Worm (Caenorhabditis elegans) whole organism, L2 larva: ENCODE measurements around the gene utx-1.

ENCODE experiments used
- C34F6.9 ChIP-seq: fragments of 150-350 bp; optimal IDR thresholded peaks from 2 replicates; lab custom pipeline; 2014; ENCODE audit warnings: missing biosample characterization, missing genetic modification characterization
- F13H6.1 ChIP-seq: sonication (generic microtip); optimal IDR thresholded peaks from 2 replicates; lab custom pipeline; 2016; ENCODE audit warnings: missing genetic modification characterization, missing compliant biosample characterization
- R02D3.7 ChIP-seq: fragments of 150-350 bp; optimal IDR thresholded peaks from 2 replicates; lab custom pipeline; 2014; ENCODE audit warnings: missing biosample characterization, missing genetic modification characterization
- alr-1 ChIP-seq: fragments of 150-350 bp; optimal IDR thresholded peaks from 2 replicates; lab custom pipeline; 2014; ENCODE audit warnings: missing biosample characterization, missing genetic modification characterization
- aly-2 ChIP-seq: fragments of 150-350 bp; optimal IDR thresholded peaks from 2 replicates; lab custom pipeline; 2014; ENCODE audit warnings: missing biosample characterization, missing genetic modification characterization
- ama-1 ChIP-seq: fragments of 150-350 bp; optimal IDR thresholded peaks from 2 replicates; lab custom pipeline; 2018; ENCODE audit warnings: inconsistent platforms
- blmp-1 ChIP-seq: sonication (generic microtip); optimal IDR thresholded peaks from 2 replicates; lab custom pipeline; 2017; ENCODE audit warnings: missing genetic modification characterization, mild to moderate bottlenecking, missing compliant biosample characterization, antibody characterized with exemption, moderate library complexity; ENCODE audit not compliant: insufficient read depth
- ceh-16 ChIP-seq: fragments of 150-350 bp; optimal IDR thresholded peaks from 2 replicates; lab custom pipeline; 2014; ENCODE audit warnings: missing biosample characterization, missing genetic modification characterization
- ceh-82 ChIP-seq: fragments of 150-350 bp; optimal IDR thresholded peaks from 2 replicates; lab custom pipeline; 2014; ENCODE audit warnings: missing biosample characterization, missing genetic modification characterization
- crh-2 ChIP-seq: sonication (generic microtip); optimal IDR thresholded peaks from 2 replicates; lab custom pipeline; 2017; ENCODE audit warnings: missing biosample characterization, missing genetic modification characterization
- elt-1 ChIP-seq: fragments of 150-350 bp; optimal IDR thresholded peaks from 2 replicates; lab custom pipeline; 2014; ENCODE audit warnings: missing biosample characterization, missing genetic modification characterization
- fos-1 ChIP-seq: fragments of 150-350 bp; optimal IDR thresholded peaks from 2 replicates; lab custom pipeline; 2014; ENCODE audit warnings: missing biosample characterization, missing genetic modification characterization
- lin-11 ChIP-seq: fragments of 150-350 bp; sonication (generic microtip); optimal IDR thresholded peaks from 2 replicates; lab custom pipeline; 2014; ENCODE audit warnings: missing biosample characterization, missing genetic modification characterization, inconsistent platforms, mixed read lengths
- lin-13 ChIP-seq: fragments of 150-350 bp; optimal IDR thresholded peaks from 2 replicates; lab custom pipeline; 2014; ENCODE audit warnings: missing biosample characterization, missing genetic modification reagents, missing genetic modification characterization
- lin-39 ChIP-seq: fragments of 150-350 bp; optimal IDR thresholded peaks from 2 replicates; lab custom pipeline; 2014; ENCODE audit warnings: missing biosample characterization, missing genetic modification reagents, missing genetic modification characterization
- lsy-2 ChIP-seq, 2 experiments: fragments of 150-350 bp in 1 of 2; sonication (generic microtip) in 1 of 2; optimal IDR thresholded peaks; 2 replicates each; lab custom pipeline; 2014 to 2017; ENCODE audit warnings: missing biosample characterization in 2 of 2, missing genetic modification characterization in 2 of 2
- mab-5 ChIP-seq: fragments of 150-350 bp; optimal IDR thresholded peaks from 2 replicates; lab custom pipeline; 2014; ENCODE audit warnings: missing biosample characterization, missing genetic modification characterization
- mbf-1 ChIP-seq: sonication (generic microtip); optimal IDR thresholded peaks from 2 replicates; lab custom pipeline; 2017; ENCODE audit warnings: missing biosample characterization, missing genetic modification characterization
- mdl-1 ChIP-seq, 2 experiments: fragments of 150-350 bp in 1 of 2; sonication (generic microtip) in 1 of 2; optimal IDR thresholded peaks; 2 replicates each; lab custom pipeline; 2017; ENCODE audit warnings: missing biosample characterization in 2 of 2, missing genetic modification characterization in 2 of 2
- nhr-11 ChIP-seq: fragments of 150-350 bp; optimal IDR thresholded peaks from 2 replicates; lab custom pipeline; 2014; ENCODE audit warnings: missing biosample characterization, missing genetic modification characterization
- nhr-129 ChIP-seq: fragments of 150-350 bp; optimal IDR thresholded peaks from 2 replicates; lab custom pipeline; 2014; ENCODE audit warnings: missing biosample characterization, missing genetic modification characterization
- nhr-23 ChIP-seq: fragments of 150-350 bp; optimal IDR thresholded peaks from 2 replicates; lab custom pipeline; 2014; ENCODE audit warnings: missing biosample characterization, missing genetic modification reagents, missing genetic modification characterization
- nhr-25 ChIP-seq: fragments of 150-350 bp; sonication (generic microtip); optimal IDR thresholded peaks from 3 replicates; lab custom pipeline; 2014; ENCODE audit warnings: missing biosample characterization, missing genetic modification characterization
- nhr-77 ChIP-seq: fragments of 150-350 bp; optimal IDR thresholded peaks from 2 replicates; lab custom pipeline; 2014; ENCODE audit warnings: missing biosample characterization, missing genetic modification characterization
- peb-1 ChIP-seq: fragments of 150-350 bp; optimal IDR thresholded peaks from 2 replicates; lab custom pipeline; 2014; ENCODE audit warnings: missing biosample characterization, missing genetic modification characterization
- sem-4 ChIP-seq: fragments of 150-350 bp; optimal IDR thresholded peaks from 2 replicates; lab custom pipeline; 2014; ENCODE audit warnings: missing biosample characterization, missing genetic modification reagents, missing genetic modification characterization
- skn-1 ChIP-seq: sonication (generic microtip); optimal IDR thresholded peaks from 2 replicates; lab custom pipeline; 2017; ENCODE audit warnings: missing biosample characterization, missing genetic modification characterization
- sma-9 ChIP-seq, 2 experiments: fragments of 150-350 bp in 1 of 2; sonication (generic microtip) in 1 of 2; optimal IDR thresholded peaks; 2 replicates each; lab custom pipeline; 2014 to 2016; ENCODE audit warnings: missing genetic modification characterization in 2 of 2, mild to moderate bottlenecking in 1 of 2, missing biosample characterization in 1 of 2, missing compliant biosample characterization in 1 of 2, missing genetic modification reagents in 1 of 2, moderate library complexity in 1 of 2
- snpc-4 ChIP-seq: fragments of 150-350 bp; optimal IDR thresholded peaks from 2 replicates; lab custom pipeline; 2014; ENCODE audit warnings: missing biosample characterization, missing genetic modification characterization
- unc-39 ChIP-seq: fragments of 150-350 bp; optimal IDR thresholded peaks from 2 replicates; lab custom pipeline; 2014; ENCODE audit warnings: missing biosample characterization, missing genetic modification characterization
- unc-55 ChIP-seq: fragments of 150-350 bp; sonication (generic microtip); optimal IDR thresholded peaks from 3 replicates; lab custom pipeline; 2014; ENCODE audit warnings: missing biosample characterization, missing genetic modification reagents, missing genetic modification characterization
- unc-62 ChIP-seq: fragments of 150-350 bp; optimal IDR thresholded peaks from 2 replicates; lab custom pipeline; 2014; ENCODE audit warnings: missing biosample characterization, missing genetic modification reagents, missing genetic modification characterization
- zag-1 ChIP-seq: fragments of 150-350 bp; optimal IDR thresholded peaks from 2 replicates; lab custom pipeline; 2014; ENCODE audit warnings: missing biosample characterization, missing genetic modification characterization
- ztf-1 ChIP-seq: fragments of 200-800 bp; sonication (Bioruptor generic); conservative IDR thresholded peaks from 2 replicates; pipeline ENCODE4 v1.3.6; 2022; ENCODE audit warnings: missing genetic modification characterization, missing compliant biosample characterization
- ztf-11 ChIP-seq: sonication (generic microtip); optimal IDR thresholded peaks from 2 replicates; lab custom pipeline; 2017; ENCODE audit warnings: missing biosample characterization, missing genetic modification characterization
- ztf-4 ChIP-seq: fragments of 150-350 bp; optimal IDR thresholded peaks from 2 replicates; lab custom pipeline; 2014; ENCODE audit warnings: missing biosample characterization, missing genetic modification characterization

Gene utx-1

DNA sequence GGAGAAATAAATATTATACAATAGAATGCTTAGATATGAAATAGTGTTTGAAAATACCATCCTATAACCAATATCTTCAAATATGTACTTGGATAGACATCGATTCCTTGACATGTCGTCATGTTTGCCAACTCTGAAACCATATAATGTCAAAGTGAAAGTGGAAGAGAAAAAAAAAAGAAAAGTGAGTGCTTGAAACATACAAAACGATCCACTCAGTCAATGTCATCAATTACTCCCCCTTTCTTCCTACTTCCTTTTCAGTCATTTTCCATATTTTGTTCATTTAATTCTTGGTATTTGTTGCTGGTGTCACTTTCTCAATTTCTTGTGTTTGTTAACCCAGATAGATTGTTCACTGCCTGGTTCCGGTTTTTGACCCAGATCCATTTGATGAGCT lies 23.3 kb downstream of the utx-1 start, which contains the start of gene F18E9.4:
F18E9.4 (plus strand) TSS at position 301 of the 400 bp plus-strand sequence.
- no peak for TF ChIP-seq ztf-11 (tag; lab: Kevin White, UChicago)
- no peak for TF ChIP-seq alr-1 (tag; lab: Kevin White, UChicago)
- TF ChIP-seq crh-2: no peak
- TF ChIP-seq mab-5 (tag; lab: Kevin White, UChicago): no peak
- TF ChIP-seq mdl-1 (tag; optimal IDR thresholded peaks at IDR 0.05; lab: Kevin White, UChicago): no peak
- TF ChIP-seq elt-1 (tag; lab: Kevin White, UChicago): no peak
- no peak for TF ChIP-seq nhr-11
- no peak for TF ChIP-seq ceh-82 (tag; lab: Kevin White, UChicago)
- no peak for TF ChIP-seq ztf-4 (tag; lab: Kevin White, UChicago)
- no peak for TF ChIP-seq C34F6.9 (tag; lab: Kevin White, UChicago)
- no peak for TF ChIP-seq blmp-1 (tag; lab: Kevin White, UChicago)
- TF ChIP-seq lin-11 (tag; lab: Kevin White, UChicago): no peak
- no peak for TF ChIP-seq mbf-1 (tag; lab: Kevin White, UChicago)
- no peak for TF ChIP-seq F13H6.1 (tag; lab: Kevin White, UChicago)
- TF ChIP-seq lin-39 (tag; lab: Kevin White, UChicago): no peak
- no peak for TF ChIP-seq lin-13 (GFP tag; lab: Kevin White, UChicago)
- TF ChIP-seq sem-4 (tag; lab: Kevin White, UChicago): no peak
- TF ChIP-seq, all 48 proteins: peak for 0

DNA sequence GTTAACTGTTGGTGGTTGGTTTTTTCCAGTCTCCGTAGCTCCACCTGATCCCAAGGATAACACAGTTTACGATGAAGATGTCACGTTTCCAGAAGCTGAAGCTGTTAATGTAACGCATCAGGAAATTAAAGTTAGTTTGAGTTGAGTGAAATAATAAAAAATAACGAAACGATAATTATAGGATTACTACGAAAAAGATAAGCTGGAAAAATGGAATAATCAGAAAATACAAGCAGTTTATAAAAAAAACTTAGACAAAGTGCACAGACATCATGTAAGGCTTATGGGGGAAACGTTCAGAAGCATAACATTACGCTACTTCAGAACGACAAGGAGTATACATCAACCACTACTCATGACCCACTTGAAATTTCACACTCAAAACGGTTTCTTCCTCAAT lies 24.5 kb downstream of the utx-1 start, which contains the start of gene F18E9.8:
F18E9.8 (minus strand) TSS at position 101 of the 400 bp plus-strand sequence.
- TF ChIP-seq nhr-77 (tag; lab: Kevin White, UChicago): no peak
- no peak for TF ChIP-seq elt-1 (tag; lab: Kevin White, UChicago)
- TF ChIP-seq snpc-4 (tag; lab: Kevin White, UChicago): no peak
- no peak for TF ChIP-seq unc-55 (GFP tag; lab: Kevin White, UChicago)
- no peak for TF ChIP-seq ztf-1 (GFP tag; lab: Robert Waterston, UW)
- TF ChIP-seq crh-2: no peak
- no peak for TF ChIP-seq sem-4 (tag; lab: Kevin White, UChicago)
- no peak for TF ChIP-seq R02D3.7 (tag; lab: Kevin White, UChicago)
- no peak for TF ChIP-seq mab-5 (tag; lab: Kevin White, UChicago)
- no peak for TF ChIP-seq unc-62 (GFP tag; lab: Kevin White, UChicago)
- TF ChIP-seq aly-2: no peak
- TF ChIP-seq fos-1 (tag; lab: Kevin White, UChicago): no peak
- TF ChIP-seq peb-1 (tag; lab: Kevin White, UChicago): no peak
- no peak for TF ChIP-seq nhr-11
- TF ChIP-seq ceh-82 (tag; lab: Kevin White, UChicago): no peak
- no peak for TF ChIP-seq skn-1 (tag; lab: Kevin White, UChicago)
- no peak for TF ChIP-seq ceh-16 (tag; lab: Kevin White, UChicago)
- TF ChIP-seq ama-1 (lab: Kevin White, UChicago): no peak
- TF ChIP-seq blmp-1 (tag; lab: Kevin White, UChicago): no peak
- TF ChIP-seq mbf-1 (tag; lab: Kevin White, UChicago): no peak

DNA sequence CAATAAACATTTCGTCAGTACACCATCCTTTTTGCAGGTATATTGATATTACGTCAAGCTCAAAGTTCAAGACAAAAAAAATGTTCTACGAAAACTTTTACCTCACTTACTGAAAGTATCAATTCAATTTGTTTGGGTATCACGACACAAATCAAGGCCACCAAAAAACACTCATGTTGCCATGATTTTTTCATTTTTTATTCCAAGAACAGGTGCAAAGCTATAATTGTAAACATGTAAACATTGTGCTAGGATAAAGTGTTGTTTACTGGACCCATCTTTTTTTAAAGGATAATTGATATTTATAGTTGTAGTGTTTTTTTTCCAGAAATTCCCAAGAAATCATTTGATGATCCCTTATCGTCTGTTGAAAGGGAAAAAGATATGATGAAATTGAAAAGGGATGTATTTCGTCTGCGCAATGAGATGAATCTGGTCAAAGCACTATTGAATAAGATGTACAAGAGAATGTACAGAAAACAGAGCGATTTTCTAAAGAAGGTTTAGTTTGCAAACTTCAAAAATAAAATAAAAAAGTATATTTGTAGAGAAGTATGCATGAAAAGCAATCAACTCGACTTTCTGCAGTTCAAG lies 25.9 kb downstream of the utx-1 start:
- peak; percentile 65 for TF ChIP-seq blmp-1 (tag; lab: Kevin White, UChicago)
- TF ChIP-seq lin-39 (tag; lab: Kevin White, UChicago): no peak
- TF ChIP-seq sem-4 (tag; lab: Kevin White, UChicago): no peak

DNA sequence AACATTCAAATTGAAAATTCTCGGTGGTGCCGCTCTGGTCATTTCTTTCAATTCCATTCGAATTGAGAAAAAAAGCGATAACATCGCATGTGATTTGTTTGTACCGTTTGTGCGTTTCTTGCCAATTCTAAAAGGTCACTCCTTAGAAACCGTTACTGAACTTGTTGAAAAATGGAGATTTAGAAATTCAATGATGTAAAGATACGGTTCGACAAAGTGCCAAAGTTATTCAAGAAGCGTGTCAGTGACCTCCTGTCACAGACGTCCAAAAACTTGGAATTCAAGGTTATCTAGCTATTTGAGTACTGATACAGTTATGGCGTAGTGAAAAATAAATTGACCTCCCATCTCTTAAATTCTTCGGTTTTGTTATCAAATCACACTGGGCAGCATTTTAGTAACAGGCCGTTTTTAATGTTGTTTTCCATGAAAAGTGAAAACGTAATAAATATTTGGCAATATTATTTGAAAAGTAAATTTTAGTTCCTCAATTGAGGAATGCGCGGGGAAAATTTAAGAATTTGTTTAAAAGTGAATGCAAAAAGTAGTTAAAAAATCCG lies 28.0 kb downstream of the utx-1 start:
- TF ChIP-seq crh-2 (peak; percentile 17), skn-1 (tag; lab: Kevin White, UChicago) (no peak), alr-1 (tag; lab: Kevin White, UChicago) (no peak), blmp-1 (tag; lab: Kevin White, UChicago) (peak; percentile 49), nhr-23 (tag; lab: Kevin White, UChicago) (no peak), unc-39 (no peak), zag-1 (no peak), nhr-129 (tag; lab: Kevin White, UChicago) (no peak), R02D3.7 (tag; lab: Kevin White, UChicago) (no peak), sma-9 (GFP tag; optimal IDR thresholded peaks at IDR 0.05; lab: Kevin White, UChicago) (peak; percentile 19), sma-9 (tag; optimal IDR thresholded peaks at IDR 0.05; lab: Kevin White, UChicago) (no peak), nhr-25 (tag; lab: Kevin White, UChicago) (peak; percentile 66), lsy-2 (tag; optimal IDR thresholded peaks at IDR 0.05; lab: Kevin White, UChicago) (no peak), ceh-16 (tag; lab: Kevin White, UChicago) (no peak)
- TF ChIP-seq, all 48 proteins: peak for 4
